Worm (Caenorhabditis elegans): ENCODE measurements around the gene D1022.4.

DNA sequence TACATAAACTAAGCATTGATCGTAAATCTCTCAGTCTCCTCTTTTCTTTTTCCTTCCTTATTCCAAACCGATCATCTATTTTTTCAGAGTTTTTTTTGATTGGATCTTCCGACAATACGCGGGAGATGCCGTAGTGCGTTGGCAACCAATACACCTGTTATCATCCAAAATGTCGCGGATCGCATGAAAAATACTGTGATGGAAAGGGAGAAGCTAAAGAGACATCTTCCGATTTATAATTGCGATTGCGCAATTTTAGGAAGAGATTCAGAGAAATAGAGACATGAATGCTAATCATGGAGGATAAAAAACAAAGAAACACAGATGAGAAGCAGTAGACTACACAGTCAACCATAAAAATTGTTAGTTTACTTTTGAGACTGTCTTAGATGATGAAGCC is 50.7 kb downstream of the D1022.4 start:
- no peak for TF ChIP-seq T20F7.1 (GFP tag; optimal IDR thresholded peaks at IDR 0.05)
- TF ChIP-seq unc-39 (tag; optimal IDR thresholded peaks at IDR 0.05): no peak
- no peak for TF ChIP-seq snpc-4 (tag; optimal IDR thresholded peaks at IDR 0.05)
- no peak for TF ChIP-seq pha-4 (GFP tag; IDR thresholded peaks at IDR 0.05)
- no peak for TF ChIP-seq pha-4 (tag; optimal IDR thresholded peaks at IDR 0.05)
- TF ChIP-seq daf-12 (tag; optimal IDR thresholded peaks at IDR 0.05): no peak
- no peak for TF ChIP-seq lim-7 (GFP tag; IDR thresholded peaks at IDR 0.05)
- no peak for TF ChIP-seq rbr-2 (tag; optimal IDR thresholded peaks at IDR 0.05)
- no peak for TF ChIP-seq nhr-76 (tag; optimal IDR thresholded peaks at IDR 0.05)
